Fruit fly (Drosophila melanogaster) whole organism, embryonic: Measurements from ENCODE around the gene Ae2.

Experiments used
- Asciz ChIP-seq: fragments of 200-800 bp; sonication (Bioruptor generic); optimal IDR thresholded peaks from 2 replicates; lab custom pipeline; 2017; ENCODE audit warnings: missing biosample characterization, mild to moderate bottlenecking, missing genetic modification characterization, missing genetic modification reagents
- BtbVII ChIP-seq: fragments of 200-800 bp; sonication (Bioruptor generic); optimal IDR thresholded peaks from 3 replicates; lab custom pipeline; 2017; ENCODE audit warnings: missing biosample characterization, mild to moderate bottlenecking, missing genetic modification characterization
- CG14441 ChIP-seq: fragments of 200-800 bp; sonication (Bioruptor generic); IDR thresholded peaks from 2 replicates; pipeline ENCODE4 v1.3.6; 2022; ENCODE audit warnings: missing biosample characterization, missing genetic modification characterization
- CG15479 ChIP-seq: fragments of 200-800 bp; sonication (Bioruptor generic); optimal IDR thresholded peaks from 3 replicates; lab custom pipeline; 2019; ENCODE audit warnings: missing biosample characterization, mild to moderate bottlenecking, missing genetic modification characterization, moderate library complexity
- CG17361 ChIP-seq: fragments of 200-800 bp; sonication (Bioruptor generic); IDR thresholded peaks from 3 replicates; pipeline ENCODE4 v1.3.6; 2022; ENCODE audit warnings: missing biosample characterization, missing genetic modification characterization
- CG17912 ChIP-seq: fragments of 200-800 bp; sonication (Bioruptor generic); optimal IDR thresholded peaks from 2 replicates; lab custom pipeline; 2018; ENCODE audit warnings: missing biosample characterization, mild to moderate bottlenecking, missing genetic modification characterization
- CG18599 ChIP-seq: fragments of 200-800 bp; sonication (Bioruptor generic); optimal IDR thresholded peaks from 3 replicates; lab custom pipeline; 2017; ENCODE audit warnings: missing biosample characterization, missing genetic modification characterization, mild to moderate bottlenecking, moderate library complexity, missing genetic modification reagents
- CG31365 ChIP-seq: fragments of 200-800 bp; sonication (Bioruptor generic); optimal IDR thresholded peaks from 2 replicates; lab custom pipeline; 2018; ENCODE audit warnings: missing biosample characterization, mild to moderate bottlenecking, missing genetic modification characterization
- CG32767 ChIP-seq: fragments of 200-800 bp; sonication (Bioruptor generic); IDR thresholded peaks from 2 replicates; pipeline ENCODE4 v1.3.6; 2022; ENCODE audit warnings: missing biosample characterization, missing genetic modification characterization
- CG34376 ChIP-seq: fragments of 200-800 bp; sonication (Bioruptor generic); optimal IDR thresholded peaks from 2 replicates; lab custom pipeline; 2018; ENCODE audit warnings: missing biosample characterization, mild to moderate bottlenecking, missing genetic modification characterization
- CG34422 ChIP-seq: fragments of 200-800 bp; sonication (Bioruptor generic); IDR thresholded peaks from 3 replicates; pipeline ENCODE4 v1.3.6; 2022; ENCODE audit warnings: missing biosample characterization, missing genetic modification characterization
- CG7372 ChIP-seq: fragments of 200-800 bp; sonication (Bioruptor generic); IDR thresholded peaks from 2 replicates; pipeline ENCODE4 v1.3.6; 2022; ENCODE audit warnings: missing biosample characterization, missing genetic modification characterization
- CG7987 ChIP-seq: fragments of 200-800 bp; sonication (Bioruptor generic); optimal IDR thresholded peaks from 2 replicates; lab custom pipeline; 2018; ENCODE audit warnings: missing biosample characterization, mild to moderate bottlenecking, missing genetic modification characterization, moderate library complexity
- CG8388 ChIP-seq: fragments of 200-800 bp; sonication (Bioruptor generic); optimal IDR thresholded peaks from 2 replicates; lab custom pipeline; 2019; ENCODE audit warnings: missing biosample characterization, mild to moderate bottlenecking, missing genetic modification characterization, moderate library complexity
- CG8478 ChIP-seq: fragments of >200 bp; optimal IDR thresholded peaks from 2 replicates; lab custom pipeline; 2018
- Hr39 ChIP-seq: fragments of >200 bp; optimal IDR thresholded peaks from 2 replicates; lab custom pipeline; 2017
- MESR4 ChIP-seq: fragments of 200-800 bp; sonication (Bioruptor generic); optimal IDR thresholded peaks from 2 replicates; lab custom pipeline; 2018; ENCODE audit warnings: missing biosample characterization, mild to moderate bottlenecking, missing genetic modification characterization, moderate library complexity
- Pdp1 ChIP-seq, 2 experiments: fragments of 200-800 bp; sonication (Bioruptor generic); optimal IDR thresholded peaks; 3 replicates each; lab custom pipeline; 2016; ENCODE audit warnings: missing biosample characterization in 2 of 2, missing genetic modification characterization in 2 of 2, mild to moderate bottlenecking in 1 of 2, moderate library complexity in 1 of 2
- Ssrp ChIP-seq: fragments of 200-800 bp; sonication (Bioruptor generic); optimal IDR thresholded peaks from 2 replicates; lab custom pipeline; 2018; ENCODE audit warnings: missing biosample characterization, mild to moderate bottlenecking, missing genetic modification characterization, moderate library complexity
- Trl ChIP-seq, 3 experiments: fragments of >200 bp in 2 of 3; fragments of 200-800 bp in 1 of 3; sonication (Bioruptor generic) in 1 of 3; optimal IDR thresholded peaks; 2 replicates in 1 of 3; 3 replicates in 2 of 3; lab custom pipeline; 2016 to 2017; ENCODE audit warnings: missing biosample characterization in 1 of 3, missing genetic modification characterization in 1 of 3
- YL-1 ChIP-seq: fragments of 200-800 bp; sonication (Bioruptor generic); optimal IDR thresholded peaks from 3 replicates; lab custom pipeline; 2017; ENCODE audit warnings: missing biosample characterization, mild to moderate bottlenecking, missing genetic modification characterization
- ap ChIP-seq: fragments of 200-800 bp; sonication (Bioruptor generic); IDR thresholded peaks from 2 replicates; pipeline ENCODE4 v1.3.6; 2022; ENCODE audit warnings: missing biosample characterization, missing genetic modification characterization
- chinmo ChIP-seq: fragments of 200-800 bp; sonication (Bioruptor generic); IDR thresholded peaks from 4 replicates; pipeline ENCODE4 v1.3.6; 2022; ENCODE audit warnings: missing biosample characterization, missing genetic modification characterization; ENCODE audit not compliant: partially characterized antibody
- ci ChIP-seq: fragments of 200-800 bp; sonication (Bioruptor generic); IDR thresholded peaks from 3 replicates; pipeline ENCODE4 v1.3.6; 2022; ENCODE audit warnings: missing biosample characterization, missing genetic modification characterization
- croc ChIP-seq: fragments of 200-800 bp; sonication (Bioruptor generic); conservative IDR thresholded peaks from 3 replicates; pipeline ENCODE4 v1.3.6; 2022; ENCODE audit warnings: missing biosample characterization, missing genetic modification characterization
- gcm ChIP-seq: fragments of 200-800 bp; sonication (Bioruptor generic); optimal IDR thresholded peaks from 2 replicates; lab custom pipeline; 2019; ENCODE audit warnings: missing biosample characterization, mild to moderate bottlenecking, missing genetic modification characterization, moderate library complexity
- gsb-n ChIP-seq: fragments of 200-800 bp; sonication (Bioruptor generic); optimal IDR thresholded peaks from 3 replicates; lab custom pipeline; 2018; ENCODE audit warnings: missing biosample characterization, mild to moderate bottlenecking, missing genetic modification characterization
- hkb ChIP-seq, 2 experiments: fragments of 200-800 bp in 1 of 2; fragments of >200 bp in 1 of 2; sonication (Bioruptor generic) in 1 of 2; IDR thresholded peaks in 1 of 2; optimal IDR thresholded peaks in 1 of 2; 2 replicates each; pipeline versions ENCODE4 v1.3.6 to Lab custom; 2017 to 2022; ENCODE audit warnings: missing biosample characterization in 1 of 2, missing genetic modification characterization in 1 of 2
- maf-S ChIP-seq: fragments of 200-800 bp; sonication (Bioruptor generic); optimal IDR thresholded peaks from 2 replicates; lab custom pipeline; 2016; ENCODE audit warnings: missing biosample characterization, missing genetic modification characterization
- nerfin-1 ChIP-seq: fragments of 200-800 bp; sonication (Bioruptor generic); optimal IDR thresholded peaks from 3 replicates; lab custom pipeline; 2019; ENCODE audit warnings: missing biosample characterization, mild to moderate bottlenecking, missing genetic modification characterization, moderate library complexity
- onecut ChIP-seq: fragments of 200-800 bp; sonication (Bioruptor generic); IDR thresholded peaks from 2 replicates; pipeline ENCODE4 v1.3.6; 2022; ENCODE audit warnings: missing biosample characterization, missing genetic modification characterization
- ssp ChIP-seq: fragments of 200-800 bp; sonication (Bioruptor generic); IDR thresholded peaks from 2 replicates; pipeline ENCODE4 v1.3.6; 2022; ENCODE audit warnings: missing biosample characterization, missing genetic modification characterization
- trh ChIP-seq: fragments of 200-800 bp; sonication (Bioruptor generic); optimal IDR thresholded peaks from 2 replicates; lab custom pipeline; 2016; ENCODE audit warnings: missing biosample characterization, missing genetic modification characterization
- tup ChIP-seq: fragments of 200-800 bp; sonication (Bioruptor generic); optimal IDR thresholded peaks from 2 replicates; lab custom pipeline; 2016; ENCODE audit warnings: missing biosample characterization, mild to moderate bottlenecking, missing genetic modification characterization, moderate library complexity
- unpg ChIP-seq: fragments of 200-800 bp; sonication (Bioruptor generic); optimal IDR thresholded peaks from 3 replicates; lab custom pipeline; 2018; ENCODE audit warnings: missing biosample characterization, mild to moderate bottlenecking, missing genetic modification characterization, moderate library complexity

The Ae2 gene

dm6 chr3L:9714537-9715144 is 48.7 kb upstream of the Ae2 start (continued):
- TF ChIP-seq ssp (GFP tag; lab: Robert Waterston, UW) = no peak
- TF ChIP-seq Hr39 (lab: Kevin White, UChicago) = peak; percentile 95
- TF ChIP-seq Ssrp (tag; lab: Kevin White, UChicago) = no peak
- TF ChIP-seq trh (GFP tag; lab: Kevin White, UChicago) = no peak
- TF ChIP-seq nerfin-1 = peak; percentile 3
- TF ChIP-seq CG34376 (GFP tag; lab: Kevin White, UChicago) = peak; percentile 10
- TF ChIP-seq CG31365 (tag; lab: Kevin White, UChicago) = no peak
- TF ChIP-seq CG17912 (GFP tag; lab: Kevin White, UChicago) = peak; percentile 2
- TF ChIP-seq Asciz (GFP tag; lab: Kevin White, UChicago) = peak; percentile 30
- peak; percentile 88 for TF ChIP-seq CG8478 (lab: Kevin White, UChicago)
- TF ChIP-seq CG18599 (GFP tag; lab: Kevin White, UChicago) = peak; percentile 9
- TF ChIP-seq CG14441 = 0 out of 2 replicates have a peak, but pooled peaks have one; percentile 17
- TF ChIP-seq CG32767 = peak; percentile 41; the same call in 1 of the 2 replicates
- TF ChIP-seq CG34422 (GFP tag; lab: Robert Waterston, UW) = peak; percentile 67; the same call in 2 of the 3 replicates
- TF ChIP-seq croc (GFP tag; lab: Robert Waterston, UW) = no peak
- peak; percentile 71 for TF ChIP-seq YL-1 (GFP tag; lab: Kevin White, UChicago)
- no peak for TF ChIP-seq ap (GFP tag; lab: Robert Waterston, UW)
- TF ChIP-seq CG8388 (GFP tag; lab: Kevin White, UChicago) = no peak
- peak in 1 of 2 experiments; percentile 29 for TF ChIP-seq Trl (optimal IDR thresholded peaks at IDR 0.05; lab: Kevin White, UChicago)
- TF ChIP-seq Trl (GFP tag; optimal IDR thresholded peaks at IDR 0.05; lab: Kevin White, UChicago) = no peak
- TF ChIP-seq tup = no peak
- TF ChIP-seq hkb (optimal IDR thresholded peaks at IDR 0.05; lab: Kevin White, UChicago) = no peak
- TF ChIP-seq hkb (GFP tag; IDR thresholded peaks at IDR 0.05; lab: Robert Waterston, UW) = no peak
- TF ChIP-seq MESR4 (GFP tag; lab: Kevin White, UChicago) = peak; percentile 76
- no peak for TF ChIP-seq gsb-n (tag; lab: Kevin White, UChicago)
- TF ChIP-seq CG15479 (GFP tag; lab: Kevin White, UChicago) = peak; percentile 64
- peak; percentile 93; the same call in 3 of the 4 replicates for TF ChIP-seq chinmo (GFP tag; lab: Robert Waterston, UW)
- TF ChIP-seq CG7987 = no peak
- peak; percentile 56 for TF ChIP-seq gcm (GFP tag; lab: Kevin White, UChicago)
- TF ChIP-seq ci (GFP tag; lab: Robert Waterston, UW) = 0 out of 3 replicates have a peak, but pooled peaks have one; percentile 50

dm6 chr3L:9716595-9716994 is 46.7 kb upstream of the Ae2 start:
- TF ChIP-seq CG17361 (GFP tag; lab: Robert Waterston, UW) = no peak
- peak; percentile 62 for TF ChIP-seq gcm (GFP tag; lab: Kevin White, UChicago)
- TF ChIP-seq Pdp1 (GFP tag; optimal IDR thresholded peaks at IDR 0.05; lab: Kevin White, UChicago) = peak in 1 of 2 experiments; percentile 40
- TF ChIP-seq BtbVII (GFP tag; lab: Kevin White, UChicago) = no peak

DNA sequence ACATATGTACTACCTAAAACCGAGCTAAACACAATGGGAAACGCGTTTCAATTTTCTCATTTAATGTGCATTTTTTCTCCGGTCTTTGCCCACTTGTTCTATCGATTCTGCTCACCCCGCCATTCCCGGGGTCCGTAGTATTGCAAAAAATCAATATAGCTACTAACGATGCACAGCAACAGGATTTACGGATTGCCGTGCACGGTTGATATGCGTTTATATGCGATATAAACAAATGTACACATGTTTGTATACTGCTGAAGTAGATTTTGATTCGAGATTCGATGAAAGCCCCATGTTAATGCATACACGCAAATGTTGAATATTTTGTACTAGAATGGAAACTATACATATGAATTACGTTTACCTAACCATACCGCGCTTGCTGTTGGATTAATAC is 46.2 kb upstream of the Ae2 start:
- TF ChIP-seq CG7372 (GFP tag; lab: Robert Waterston, UW) = no peak
- TF ChIP-seq CG7987 = no peak
- TF ChIP-seq maf-S (GFP tag; lab: Kevin White, UChicago) = no peak
- peak; percentile 52 for TF ChIP-seq onecut
- no peak for TF ChIP-seq unpg (GFP tag; lab: Kevin White, UChicago)
